Fruit fly (Drosophila melanogaster): ENCODE data around the gene CG3544.

DNA sequence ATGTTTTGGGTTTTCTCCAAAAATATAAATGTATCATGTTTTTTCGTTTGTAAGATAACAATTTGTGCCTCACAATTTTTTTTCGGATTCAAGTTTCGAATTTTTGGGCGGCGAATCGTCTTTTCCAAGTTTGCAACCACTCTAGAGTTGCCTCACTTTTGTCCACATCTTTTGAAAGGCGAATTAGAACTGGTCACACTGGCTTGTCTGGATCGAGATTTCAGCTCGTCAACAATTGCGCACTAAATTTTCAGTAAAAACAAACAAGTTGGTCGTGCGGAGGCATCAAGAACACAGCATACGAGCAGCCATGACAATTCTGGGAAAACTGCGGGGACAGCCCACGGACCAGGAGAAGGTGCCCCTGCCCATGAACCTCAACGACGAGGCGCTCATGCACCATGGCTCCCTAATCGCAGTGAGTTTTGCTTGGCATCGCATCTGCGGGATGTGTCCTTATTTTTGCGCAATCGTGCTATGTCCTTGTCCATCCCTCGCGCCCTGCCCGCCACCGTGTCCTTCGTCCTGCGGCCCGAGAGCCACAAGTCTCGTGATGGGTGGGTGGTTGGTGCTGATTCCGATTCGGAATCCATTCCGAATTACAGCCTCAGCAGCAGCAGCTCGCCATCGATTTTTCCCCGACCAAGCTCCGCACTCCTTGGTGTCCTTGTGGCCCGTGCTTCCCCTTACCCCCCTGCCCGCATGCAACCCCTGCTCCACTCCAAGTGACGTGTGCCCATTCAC is 37.3 kb downstream of the CG3544 start, which contains the start of gene CG3662:
- TF ChIP-seq ovo (GFP tag; optimal IDR thresholded peaks at IDR 0.05) (no peak), tj (GFP tag; optimal IDR thresholded peaks at IDR 0.05) (no peak), CG7045 (GFP tag; optimal IDR thresholded peaks at IDR 0.05) (no peak), CG33017 (tag; optimal IDR thresholded peaks at IDR 0.05) (peak; percentile 14), pad (GFP tag; optimal IDR thresholded peaks at IDR 0.05) (no peak)
